Fruit fly (Drosophila melanogaster): ENCODE data around the gene Nuf2.

Gene Nuf2

dm6 chr2L:7037773-7038327 is 27.8 kb downstream of the Nuf2 start, which contains the start of gene milt (continued):
- no peak for TF ChIP-seq abd-A (tag; optimal IDR thresholded peaks at IDR 0.05)
- TF ChIP-seq Dll (GFP tag; IDR thresholded peaks at IDR 0.05; ENCODE audit: partially characterized antibody): peak; percentile 82
- no peak for TF ChIP-seq Kr (GFP tag; optimal IDR thresholded peaks at IDR 0.05)
- no peak for TF ChIP-seq CG17568 (GFP tag; optimal IDR thresholded peaks at IDR 0.05)
- TF ChIP-seq CG17829 (tag; optimal IDR thresholded peaks at IDR 0.05): peak; percentile 1
- TF ChIP-seq Nf-YB (GFP tag; optimal IDR thresholded peaks at IDR 0.05): peak; percentile 93
- TF ChIP-seq org-1 (GFP tag; optimal IDR thresholded peaks at IDR 0.05): no peak
- TF ChIP-seq CG4404 (GFP tag; IDR thresholded peaks at IDR 0.05): no peak
- no peak for TF ChIP-seq lola (GFP tag; optimal IDR thresholded peaks at IDR 0.05)
- no peak for TF ChIP-seq C15 (GFP tag; IDR thresholded peaks at IDR 0.05)
- TF ChIP-seq CG17612 (GFP tag; IDR thresholded peaks at IDR 0.05): no peak
- no peak for TF ChIP-seq vvl (GFP tag; IDR thresholded peaks at IDR 0.05)
- TF ChIP-seq CG33557 (GFP tag; optimal IDR thresholded peaks at IDR 0.05): no peak
- TF ChIP-seq Bdp1 (GFP tag; optimal IDR thresholded peaks at IDR 0.05): no peak
- peak; percentile 92 for TF ChIP-seq tna (GFP tag; IDR thresholded peaks at IDR 0.05; ENCODE audit: partially characterized antibody)
- TF ChIP-seq CG14710 (tag; optimal IDR thresholded peaks at IDR 0.05): peak; percentile 31
- TF ChIP-seq sima (GFP tag; optimal IDR thresholded peaks at IDR 0.05): no peak
- no peak for TF ChIP-seq CG8944 (GFP tag; optimal IDR thresholded peaks at IDR 0.05)
- no peak for TF ChIP-seq B-H2 (GFP tag; optimal IDR thresholded peaks at IDR 0.05)
- no peak for TF ChIP-seq Taf1 (GFP tag; IDR thresholded peaks at IDR 0.05)
- TF ChIP-seq CG11398 (GFP tag; optimal IDR thresholded peaks at IDR 0.05): no peak
- TF ChIP-seq amos (GFP tag; IDR thresholded peaks at IDR 0.05; ENCODE audit: partially characterized antibody): peak; percentile 90
- TF ChIP-seq CG12219 (GFP tag; optimal IDR thresholded peaks at IDR 0.05): no peak
- no peak for TF ChIP-seq da (GFP tag; optimal IDR thresholded peaks at IDR 0.05)
- no peak for TF ChIP-seq CG1529 (GFP tag; optimal IDR thresholded peaks at IDR 0.05)
- TF ChIP-seq jigr1 (GFP tag; IDR thresholded peaks at IDR 0.05): no peak
- TF ChIP-seq pum (GFP tag; optimal IDR thresholded peaks at IDR 0.05): no peak
- peak; percentile 77 for TF ChIP-seq CG14860 (GFP tag; IDR thresholded peaks at IDR 0.05; ENCODE audit: partially characterized antibody)
- no peak for TF ChIP-seq CG6765 (GFP tag; optimal IDR thresholded peaks at IDR 0.05)
- peak; percentile 96 for TF ChIP-seq Dref (GFP tag; IDR thresholded peaks at IDR 0.05)
- TF ChIP-seq tgo (GFP tag; IDR thresholded peaks at IDR 0.05): no peak
- no peak for TF ChIP-seq CG11247 (GFP tag; IDR thresholded peaks at IDR 0.05)
- no peak for TF ChIP-seq ken (GFP tag; IDR thresholded peaks at IDR 0.05)
- TF ChIP-seq CG18011 (GFP tag; optimal IDR thresholded peaks at IDR 0.05): no peak
- TF ChIP-seq cas (GFP tag; IDR thresholded peaks at IDR 0.05): no peak
- peak; percentile 84 for TF ChIP-seq CG13287 (GFP tag; IDR thresholded peaks at IDR 0.05; ENCODE audit: partially characterized antibody)
- TF ChIP-seq CG10366 (GFP tag; IDR thresholded peaks at IDR 0.05): no peak
- TF ChIP-seq zf30C (GFP tag; optimal IDR thresholded peaks at IDR 0.05): no peak
- no peak for TF ChIP-seq pb (GFP tag; optimal IDR thresholded peaks at IDR 0.05)
- no peak for TF ChIP-seq cwo (GFP tag; optimal IDR thresholded peaks at IDR 0.05)
- TF ChIP-seq CG13296 (GFP tag; optimal IDR thresholded peaks at IDR 0.05): no peak
- no peak for TF ChIP-seq ash1 (GFP tag; optimal IDR thresholded peaks at IDR 0.05)
- no peak for TF ChIP-seq CG32772 (GFP tag; IDR thresholded peaks at IDR 0.05)
- TF ChIP-seq h (optimal IDR thresholded peaks at IDR 0.05): no peak
- TF ChIP-seq sug (tag; optimal IDR thresholded peaks at IDR 0.05): no peak
- no peak for TF ChIP-seq CG8290 (GFP tag; optimal IDR thresholded peaks at IDR 0.05)
- peak in 1 of 2 experiments; percentile 54 for TF ChIP-seq CG8290 (tag; optimal IDR thresholded peaks at IDR 0.05)
- no peak for TF ChIP-seq maf-S (GFP tag; optimal IDR thresholded peaks at IDR 0.05)
- no peak for TF ChIP-seq GATAe (GFP tag; conservative IDR thresholded peaks at IDR 0.05)
- TF ChIP-seq ftz-f1 (GFP tag; optimal IDR thresholded peaks at IDR 0.05): no peak
- TF ChIP-seq esg (GFP tag; conservative IDR thresholded peaks at IDR 0.05): no peak
- no peak for TF ChIP-seq CG33213 (GFP tag; optimal IDR thresholded peaks at IDR 0.05)

Data from whole organism, embryonic.